Fruit fly (Drosophila melanogaster) whole organism, embryonic: ENCODE data around the gene CG42763.
A peak's percentile ranks its signal among the peaks of the same experiment; 100 is the strongest.

Source experiments
- Abd-B ChIP-seq: fragments of 200-800 bp; sonication (Bioruptor generic); optimal IDR thresholded peaks from 2 replicates; lab custom pipeline; 2018; ENCODE audit warnings: missing biosample characterization, mild to moderate bottlenecking, missing genetic modification characterization, moderate library complexity
- Atf-2 ChIP-seq: fragments of 200-800 bp; sonication (Bioruptor generic); optimal IDR thresholded peaks from 2 replicates; lab custom pipeline; 2016; ENCODE audit warnings: missing biosample characterization, missing genetic modification characterization
- C15 ChIP-seq: fragments of 200-800 bp; sonication (Bioruptor generic); IDR thresholded peaks from 3 replicates; pipeline ENCODE4 v1.3.6; 2022; ENCODE audit warnings: missing biosample characterization, missing genetic modification characterization
- CG11560 ChIP-seq: fragments of 200-800 bp; sonication (Bioruptor generic); IDR thresholded peaks from 3 replicates; pipeline ENCODE4 v1.3.6; 2022; ENCODE audit warnings: missing biosample characterization, missing genetic modification characterization
- CG12391 ChIP-seq: fragments of 200-800 bp; sonication (Bioruptor generic); optimal IDR thresholded peaks from 3 replicates; lab custom pipeline; 2018; ENCODE audit warnings: missing biosample characterization, mild to moderate bottlenecking, missing genetic modification characterization, moderate library complexity
- CG13287 ChIP-seq: fragments of 200-800 bp; sonication (Bioruptor generic); IDR thresholded peaks from 2 replicates; pipeline ENCODE4 v1.3.6; 2022; ENCODE audit warnings: missing biosample characterization, missing genetic modification characterization; ENCODE audit not compliant: partially characterized antibody
- CG13424 ChIP-seq: fragments of 200-800 bp; sonication (Bioruptor generic); optimal IDR thresholded peaks from 2 replicates; lab custom pipeline; 2019; ENCODE audit warnings: missing biosample characterization, mild to moderate bottlenecking, missing genetic modification characterization, moderate library complexity
- CG18262 ChIP-seq: fragments of 200-800 bp; optimal IDR thresholded peaks from 3 replicates; lab custom pipeline; 2019; ENCODE audit warnings: missing biosample characterization, mild to moderate bottlenecking, missing genetic modification characterization, moderate library complexity
- CG2202 ChIP-seq: fragments of 200-800 bp; sonication (Bioruptor generic); optimal IDR thresholded peaks from 2 replicates; lab custom pipeline; 2018; ENCODE audit warnings: missing biosample characterization, mild to moderate bottlenecking, missing genetic modification characterization
- CG2712 ChIP-seq: fragments of 200-800 bp; optimal IDR thresholded peaks from 3 replicates; lab custom pipeline; 2019; ENCODE audit warnings: missing biosample characterization, mild to moderate bottlenecking, missing genetic modification characterization, moderate library complexity
- CG31224 ChIP-seq: fragments of 200-800 bp; sonication (Bioruptor generic); IDR thresholded peaks from 2 replicates; pipeline ENCODE4 v1.3.6; 2022; ENCODE audit warnings: missing biosample characterization, missing genetic modification characterization
- CG31388 ChIP-seq: fragments of 200-800 bp; sonication (Bioruptor generic); optimal IDR thresholded peaks from 2 replicates; lab custom pipeline; 2016; ENCODE audit warnings: missing biosample characterization, missing genetic modification characterization
- CG32767 ChIP-seq: fragments of 200-800 bp; sonication (Bioruptor generic); IDR thresholded peaks from 2 replicates; pipeline ENCODE4 v1.3.6; 2022; ENCODE audit warnings: missing biosample characterization, missing genetic modification characterization
- CG34422 ChIP-seq: fragments of 200-800 bp; sonication (Bioruptor generic); IDR thresholded peaks from 3 replicates; pipeline ENCODE4 v1.3.6; 2022; ENCODE audit warnings: missing biosample characterization, missing genetic modification characterization
- CG6175 ChIP-seq: fragments of 200-800 bp; sonication (Bioruptor generic); IDR thresholded peaks from 3 replicates; pipeline ENCODE4 v1.3.6; 2022; ENCODE audit warnings: missing biosample characterization, missing genetic modification characterization
- CG6272 ChIP-seq: fragments of 200-800 bp; sonication (Bioruptor generic); IDR thresholded peaks from 2 replicates; pipeline ENCODE4 v1.3.6; 2022; ENCODE audit warnings: missing biosample characterization, missing genetic modification characterization
- CG7357 ChIP-seq: fragments of 200-800 bp; sonication (Bioruptor generic); IDR thresholded peaks from 3 replicates; pipeline ENCODE4 v1.3.6; 2022; ENCODE audit warnings: missing biosample characterization, missing genetic modification characterization
- CG7372 ChIP-seq: fragments of 200-800 bp; sonication (Bioruptor generic); IDR thresholded peaks from 2 replicates; pipeline ENCODE4 v1.3.6; 2022; ENCODE audit warnings: missing biosample characterization, missing genetic modification characterization
- CG7928 ChIP-seq: fragments of 200-800 bp; sonication (Bioruptor generic); optimal IDR thresholded peaks from 2 replicates; lab custom pipeline; 2017; ENCODE audit warnings: missing biosample characterization, mild to moderate bottlenecking, missing genetic modification characterization
- CG8281 ChIP-seq: fragments of 200-800 bp; sonication (Bioruptor generic); optimal IDR thresholded peaks from 2 replicates; lab custom pipeline; 2018; ENCODE audit warnings: missing biosample characterization, mild to moderate bottlenecking, missing genetic modification characterization, moderate library complexity
- CG8388 ChIP-seq: fragments of 200-800 bp; sonication (Bioruptor generic); optimal IDR thresholded peaks from 2 replicates; lab custom pipeline; 2019; ENCODE audit warnings: missing biosample characterization, mild to moderate bottlenecking, missing genetic modification characterization, moderate library complexity
- CG8765 ChIP-seq: fragments of 200-800 bp; sonication (Bioruptor generic); IDR thresholded peaks from 2 replicates; pipeline ENCODE4 v1.3.6; 2022; ENCODE audit warnings: missing biosample characterization, missing genetic modification characterization
- Chrac-16 ChIP-seq: fragments of 200-800 bp; sonication (Bioruptor generic); optimal IDR thresholded peaks from 3 replicates; lab custom pipeline; 2016; ENCODE audit warnings: missing biosample characterization, missing genetic modification characterization
- Dip2 ChIP-seq: fragments of 200-800 bp; sonication (Bioruptor generic); IDR thresholded peaks from 2 replicates; pipeline ENCODE4 v1.3.6; 2022; ENCODE audit warnings: missing biosample characterization, missing genetic modification characterization
- Dip3 ChIP-seq: fragments of 200-800 bp; sonication (Bioruptor generic); optimal IDR thresholded peaks from 3 replicates; lab custom pipeline; 2016; ENCODE audit warnings: missing biosample characterization, missing genetic modification characterization
- ERR ChIP-seq: fragments of 200-800 bp; sonication (Bioruptor generic); optimal IDR thresholded peaks from 2 replicates; lab custom pipeline; 2016; ENCODE audit warnings: missing biosample characterization, missing genetic modification characterization
- Ets65A ChIP-seq: fragments of 200-800 bp; sonication (Bioruptor generic); peaks from one replicate; lab custom pipeline; 2016; ENCODE audit warnings: missing biosample characterization, missing genetic modification characterization
- Fer1 ChIP-seq: fragments of 200-800 bp; sonication (Bioruptor generic); optimal IDR thresholded peaks from 2 replicates; lab custom pipeline; 2017; ENCODE audit warnings: missing biosample characterization, mild to moderate bottlenecking, missing genetic modification characterization
- GATAe ChIP-seq: fragments of 200-800 bp; sonication (Bioruptor generic); conservative IDR thresholded peaks from 2 replicates; pipeline ENCODE4 v1.3.6; 2022; ENCODE audit warnings: missing biosample characterization, missing genetic modification characterization
- NC2β ChIP-seq: fragments of 200-800 bp; sonication (Bioruptor generic); optimal IDR thresholded peaks from 2 replicates; lab custom pipeline; 2016; ENCODE audit warnings: missing biosample characterization, missing genetic modification characterization
- Trl ChIP-seq, 3 experiments: fragments of >200 bp in 2 of 3; fragments of 200-800 bp in 1 of 3; sonication (Bioruptor generic) in 1 of 3; optimal IDR thresholded peaks; 2 replicates in 1 of 3; 3 replicates in 2 of 3; lab custom pipeline; 2016 to 2017; ENCODE audit warnings: missing biosample characterization in 1 of 3, missing genetic modification characterization in 1 of 3
- abd-A ChIP-seq: fragments of 200-800 bp; sonication (Bioruptor generic); optimal IDR thresholded peaks from 3 replicates; lab custom pipeline; 2019; ENCODE audit warnings: missing biosample characterization, mild to moderate bottlenecking, missing genetic modification characterization, moderate library complexity
- ac ChIP-seq: fragments of 200-800 bp; sonication (Bioruptor generic); optimal IDR thresholded peaks from 3 replicates; lab custom pipeline; 2017; ENCODE audit warnings: missing biosample characterization, mild to moderate bottlenecking, missing genetic modification characterization
- aop ChIP-seq: fragments of 200-800 bp; sonication (Bioruptor generic); IDR thresholded peaks from 2 replicates; pipeline ENCODE4 v1.3.6; 2022; ENCODE audit warnings: missing biosample characterization, missing genetic modification characterization
- ara ChIP-seq: fragments of 200-800 bp; sonication (Bioruptor generic); IDR thresholded peaks from 2 replicates; pipeline ENCODE4 v1.3.6; 2022; ENCODE audit warnings: missing biosample characterization, missing genetic modification characterization
- az2 ChIP-seq: fragments of 200-800 bp; sonication (Bioruptor generic); optimal IDR thresholded peaks from 3 replicates; lab custom pipeline; 2016; ENCODE audit warnings: missing biosample characterization, missing genetic modification characterization
- bowl ChIP-seq: fragments of 200-800 bp; sonication (Bioruptor generic); IDR thresholded peaks from 2 replicates; pipeline ENCODE4 v1.3.6; 2022; ENCODE audit warnings: missing biosample characterization, missing genetic modification characterization
- cad ChIP-seq: fragments of >200 bp; optimal IDR thresholded peaks from 2 replicates; lab custom pipeline; 2017; ENCODE audit warnings: missing biosample characterization, missing genetic modification characterization
- caup ChIP-seq: fragments of 200-800 bp; sonication (Bioruptor generic); optimal IDR thresholded peaks from 3 replicates; lab custom pipeline; 2017; ENCODE audit warnings: missing biosample characterization, mild to moderate bottlenecking, missing genetic modification characterization, moderate library complexity; ENCODE audit not compliant: severe bottlenecking
- dan ChIP-seq: fragments of 200-800 bp; sonication (Bioruptor generic); IDR thresholded peaks from 2 replicates; pipeline ENCODE4 v1.3.6; 2022; ENCODE audit warnings: missing biosample characterization, missing genetic modification characterization
- dm ChIP-seq: fragments of 200-800 bp; sonication (Bioruptor generic); optimal IDR thresholded peaks from 3 replicates; lab custom pipeline; 2016; ENCODE audit warnings: missing biosample characterization, missing genetic modification characterization
- esg ChIP-seq: fragments of 200-800 bp; sonication (Bioruptor generic); conservative IDR thresholded peaks from 2 replicates; pipeline ENCODE4 v1.3.6; 2022; ENCODE audit warnings: missing biosample characterization, missing genetic modification characterization
- eyg ChIP-seq: fragments of 200-800 bp; sonication (Bioruptor generic); optimal IDR thresholded peaks from 3 replicates; lab custom pipeline; 2016; ENCODE audit warnings: missing biosample characterization, missing genetic modification characterization
- gcm2 ChIP-seq: fragments of 200-800 bp; sonication (Bioruptor generic); optimal IDR thresholded peaks from 2 replicates; lab custom pipeline; 2016; ENCODE audit warnings: missing biosample characterization, missing genetic modification characterization
- gem ChIP-seq: fragments of 200-800 bp; sonication (Bioruptor generic); optimal IDR thresholded peaks from 2 replicates; lab custom pipeline; 2019; ENCODE audit warnings: missing biosample characterization, mild to moderate bottlenecking, missing genetic modification characterization, moderate library complexity
- gfzf ChIP-seq: fragments of 200-800 bp; sonication (Bioruptor generic); optimal IDR thresholded peaks from 2 replicates; lab custom pipeline; 2016; ENCODE audit warnings: missing biosample characterization, mild to moderate bottlenecking, missing genetic modification characterization, moderate library complexity
- mam ChIP-seq: fragments of 200-800 bp; sonication (Bioruptor generic); optimal IDR thresholded peaks from 3 replicates; lab custom pipeline; 2016; ENCODE audit warnings: missing biosample characterization, missing genetic modification characterization
- nerfin-1 ChIP-seq: fragments of 200-800 bp; sonication (Bioruptor generic); optimal IDR thresholded peaks from 3 replicates; lab custom pipeline; 2019; ENCODE audit warnings: missing biosample characterization, mild to moderate bottlenecking, missing genetic modification characterization, moderate library complexity
- so ChIP-seq: fragments of 200-800 bp; sonication (Bioruptor generic); IDR thresholded peaks from 3 replicates; pipeline ENCODE4 v1.3.6; 2022; ENCODE audit warnings: missing biosample characterization, missing genetic modification characterization
- tin ChIP-seq: fragments of 200-800 bp; sonication (Bioruptor generic); optimal IDR thresholded peaks from 3 replicates; lab custom pipeline; 2016; ENCODE audit warnings: missing biosample characterization, missing genetic modification characterization
- wdn ChIP-seq: fragments of 200-800 bp; sonication (Bioruptor generic); IDR thresholded peaks from 2 replicates; pipeline ENCODE4 v1.3.6; 2022; ENCODE audit warnings: missing biosample characterization, missing genetic modification characterization

CG42763 gene

DNA sequence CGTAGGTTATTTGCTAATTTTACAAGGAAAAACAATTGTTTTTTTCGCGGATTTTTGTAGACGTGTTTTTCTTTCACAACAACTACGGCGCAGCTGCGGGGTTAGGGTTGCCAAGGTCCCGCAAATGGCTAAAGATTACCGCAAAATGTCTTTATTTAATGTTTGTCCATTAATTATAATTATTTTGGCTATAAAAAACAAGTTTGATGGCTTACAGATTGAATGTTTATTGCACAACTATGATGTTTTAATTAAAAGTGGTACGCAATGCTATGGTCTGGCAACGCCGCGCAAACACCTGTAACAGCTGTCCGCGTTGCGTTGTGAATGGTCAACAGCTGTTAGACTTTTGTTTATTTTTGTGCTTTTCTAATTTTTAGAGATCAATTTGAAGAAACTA lies 11.8 kb upstream of the CG42763 start (continued):
- TF ChIP-seq wdn (GFP tag; lab: Robert Waterston, UW), result 0 out of 2 replicates have a peak, but pooled peaks have one; percentile 50
- peak; percentile 41 for TF ChIP-seq CG8388 (GFP tag; lab: Kevin White, UChicago)
- TF ChIP-seq Fer1 (GFP tag; lab: Kevin White, UChicago), result peak; percentile 68
- no peak for TF ChIP-seq Trl (optimal IDR thresholded peaks at IDR 0.05; lab: Kevin White, UChicago)
- TF ChIP-seq Trl (GFP tag; optimal IDR thresholded peaks at IDR 0.05; lab: Kevin White, UChicago), result peak; percentile 77
- TF ChIP-seq CG2202 (tag; lab: Kevin White, UChicago), result no peak
- peak; percentile 76 for TF ChIP-seq Dip3 (GFP tag; lab: Kevin White, UChicago)
- TF ChIP-seq caup (GFP tag; lab: Kevin White, UChicago), result peak; percentile 73
- peak; percentile 44; the same call in 1 of the 2 replicates for TF ChIP-seq CG32767 (GFP tag; lab: Robert Waterston, UW)
- TF ChIP-seq nerfin-1 (tag; lab: Kevin White, UChicago), result peak; percentile 69
- peak; percentile 8 for TF ChIP-seq CG31388 (GFP tag; lab: Kevin White, UChicago)
- TF ChIP-seq cad (GFP tag; lab: Kevin White, UChicago), result no peak
- no peak for TF ChIP-seq Dip2 (GFP tag; lab: Robert Waterston, UW)
- TF ChIP-seq esg (GFP tag; lab: Robert Waterston, UW), result peak; percentile 72
- TF ChIP-seq CG6175 (GFP tag; lab: Robert Waterston, UW), result no peak
- peak; percentile 59 for TF ChIP-seq ara
- peak; percentile 62 for TF ChIP-seq az2 (GFP tag; lab: Kevin White, UChicago)
- no peak for TF ChIP-seq ac
- no peak for TF ChIP-seq bowl (GFP tag; lab: Robert Waterston, UW)
- peak; percentile 79 for TF ChIP-seq CG13424 (tag; lab: Kevin White, UChicago)
- peak; percentile 57 for TF ChIP-seq CG6272 (GFP tag; lab: Robert Waterston, UW)
- peak; percentile 61 for TF ChIP-seq CG18262 (tag; lab: Kevin White, UChicago)
- no peak for TF ChIP-seq CG8281 (tag; lab: Kevin White, UChicago)
- peak; percentile 75 for TF ChIP-seq CG7928 (GFP tag; lab: Kevin White, UChicago)
- TF ChIP-seq gem (tag; lab: Kevin White, UChicago), result peak; percentile 80
- peak; percentile 69; the same call in 2 of the 3 replicates for TF ChIP-seq CG34422
- peak; percentile 65 for TF ChIP-seq eyg (GFP tag; lab: Kevin White, UChicago)
- no peak for TF ChIP-seq ERR (GFP tag; lab: Kevin White, UChicago)
- peak; percentile 48 for TF ChIP-seq CG31224 (GFP tag; lab: Robert Waterston, UW)
- no peak for TF ChIP-seq CG7357 (GFP tag; lab: Robert Waterston, UW)
- peak; percentile 75 for TF ChIP-seq CG12391 (tag; lab: Kevin White, UChicago)
- TF ChIP-seq abd-A (tag; lab: Kevin White, UChicago), result peak; percentile 51
- peak; percentile 26 for TF ChIP-seq dm
- TF ChIP-seq Abd-B (GFP tag; lab: Kevin White, UChicago), result peak; percentile 70
- peak; percentile 43 for TF ChIP-seq NC2β (GFP tag; lab: Kevin White, UChicago)
- TF ChIP-seq tin (GFP tag; lab: Kevin White, UChicago), result peak; percentile 76
- TF ChIP-seq GATAe, result no peak
- TF ChIP-seq gfzf (GFP tag; lab: Kevin White, UChicago), result peak; percentile 23
- 0 out of 3 replicates have a peak, but pooled peaks have one; percentile 14 for TF ChIP-seq CG11560 (tag; lab: Robert Waterston, UW)
- TF ChIP-seq C15 (GFP tag; lab: Robert Waterston, UW), result no peak; the same call in 2 of the 3 replicates
- TF ChIP-seq mam (GFP tag; lab: Kevin White, UChicago), result peak; percentile 81
- TF ChIP-seq Chrac-16 (GFP tag; lab: Kevin White, UChicago), result peak; percentile 49
- peak; percentile 26 for TF ChIP-seq Atf-2 (GFP tag; lab: Kevin White, UChicago)
- TF ChIP-seq gcm2 (GFP tag; lab: Kevin White, UChicago), result peak; percentile 31
- TF ChIP-seq CG2712 (tag; lab: Kevin White, UChicago), result peak; percentile 75
- 0 out of 3 replicates have a peak, but pooled peaks have one; percentile 56 for TF ChIP-seq so (GFP tag; lab: Robert Waterston, UW)
- TF ChIP-seq CG7372 (GFP tag; lab: Robert Waterston, UW), result peak; percentile 67
- TF ChIP-seq Ets65A (GFP tag; lab: Kevin White, UChicago), result peak; percentile 91
- TF ChIP-seq aop (GFP tag; lab: Robert Waterston, UW), result no peak
- TF ChIP-seq CG8765, result peak; percentile 49; the same call in 1 of the 2 replicates
- peak; percentile 47; the same call in 1 of the 2 replicates for TF ChIP-seq CG13287 (GFP tag; lab: Robert Waterston, UW)
- no peak for TF ChIP-seq dan
